Worm (Caenorhabditis elegans) whole organism, L1 larva: ENCODE data around the gene tmc-1.

ENCODE experiments used
- F16B12.6 ChIP-seq: fragments of 150-350 bp; optimal IDR thresholded peaks from 2 replicates; lab custom pipeline; 2014; ENCODE audit warnings: missing biosample characterization, missing genetic modification characterization
- aha-1 ChIP-seq: fragments of 150-350 bp; optimal IDR thresholded peaks from 2 replicates; lab custom pipeline; 2014; ENCODE audit warnings: missing biosample characterization, missing genetic modification characterization
- aly-2 ChIP-seq: fragments of 150-350 bp; optimal IDR thresholded peaks from 2 replicates; lab custom pipeline; 2014; ENCODE audit warnings: missing biosample characterization, missing genetic modification characterization
- ama-1 ChIP-seq: fragments of 150-350 bp; optimal IDR thresholded peaks from 2 replicates; lab custom pipeline; 2014
- ces-1 ChIP-seq: fragments of 150-350 bp; optimal IDR thresholded peaks from 2 replicates; lab custom pipeline; 2014; ENCODE audit warnings: missing biosample characterization, missing genetic modification reagents, missing genetic modification characterization
- egl-13 ChIP-seq: sonication (generic microtip); optimal IDR thresholded peaks from 2 replicates; lab custom pipeline; 2016; ENCODE audit warnings: missing genotype, missing genetic modification reagents, missing genetic modification characterization, missing compliant biosample characterization
- egl-27 ChIP-seq, 2 experiments: fragments of 150-350 bp in 1 of 2; sonication (generic microtip); optimal IDR thresholded peaks; 3 replicates each; lab custom pipeline; 2017 to 2018; ENCODE audit warnings: missing biosample characterization in 2 of 2, missing genetic modification characterization in 2 of 2, missing genetic modification reagents in 2 of 2
- lir-3 ChIP-seq: sonication (generic microtip); optimal IDR thresholded peaks from 2 replicates; lab custom pipeline; 2016; ENCODE audit warnings: mild to moderate bottlenecking, missing genetic modification characterization, moderate library complexity, missing compliant biosample characterization; ENCODE audit not compliant: poor library complexity
- nhr-85 ChIP-seq: sonication (generic microtip); peaks from one replicate; lab custom pipeline; 2016; ENCODE audit warnings: missing genetic modification characterization, inconsistent platforms, missing compliant biosample characterization
- skn-1 ChIP-seq: fragments of 150-350 bp; optimal IDR thresholded peaks from 2 replicates; lab custom pipeline; 2014; ENCODE audit warnings: missing biosample characterization, missing genetic modification characterization
- sup-37 ChIP-seq: fragments of 200-800 bp; sonication (Bioruptor generic); optimal IDR thresholded peaks from 2 replicates; lab custom pipeline; 2018; ENCODE audit warnings: mild to moderate bottlenecking, missing genetic modification characterization, missing compliant biosample characterization
- unc-86 ChIP-seq: sonication (generic microtip); optimal IDR thresholded peaks from 2 replicates; lab custom pipeline; 2016; ENCODE audit warnings: missing genetic modification characterization, missing compliant biosample characterization

- TF ChIP-seq egl-13 (tag; lab: Kevin White, UChicago) (no peak), egl-27 (tag; optimal IDR thresholded peaks at IDR 0.05; lab: Kevin White, UChicago) (no peak), skn-1 (tag; lab: Kevin White, UChicago) (no peak), unc-86 (tag; lab: Kevin White, UChicago) (no peak), ces-1 (GFP tag; lab: Kevin White, UChicago) (no peak), aly-2 (tag; lab: Kevin White, UChicago) (no peak), nhr-85 (no peak), lir-3 (tag; lab: Kevin White, UChicago) (no peak), aha-1 (tag; lab: Kevin White, UChicago) (no peak), ama-1 (lab: Kevin White, UChicago) (no peak), sup-37 (GFP tag; lab: Kevin White, UChicago) (no peak), F16B12.6 (tag; lab: Kevin White, UChicago) (no peak)
These were observed 45.9 kb downstream of the tmc-1 start for ce11 chrX:1207915-1208314.
